Worm (Caenorhabditis elegans): ENCODE measurements around the gene oac-15.

Gene oac-15

DNA sequence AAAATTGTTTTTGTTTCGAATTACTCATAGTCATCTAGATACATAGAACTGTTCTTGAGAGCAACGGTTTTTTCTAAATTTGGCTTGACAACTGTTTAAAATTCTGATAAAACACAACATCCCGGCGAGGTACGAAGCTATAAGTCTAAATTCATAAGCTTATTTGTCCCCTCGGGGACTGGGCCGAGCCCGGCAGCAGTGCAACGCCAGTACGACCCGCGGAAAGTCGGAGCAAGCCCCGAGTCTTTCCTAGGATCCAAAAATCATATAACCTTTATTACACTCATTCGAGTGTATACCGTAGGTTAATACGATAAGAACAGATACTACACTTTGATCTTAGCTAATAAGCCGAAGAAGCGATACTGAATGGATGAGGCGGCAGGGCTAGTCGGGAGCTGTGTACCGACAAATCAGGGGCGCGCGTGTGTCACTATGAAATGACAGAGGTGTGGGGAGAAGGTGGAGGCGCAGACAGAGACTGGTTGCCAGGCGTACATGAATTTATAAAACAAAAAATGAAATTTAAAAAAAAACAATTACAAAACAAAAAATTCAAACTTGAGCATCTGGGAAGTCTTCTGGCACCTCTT is 15.9 kb upstream of the oac-15 start:
- TF ChIP-seq M03D4.4 (tag; optimal IDR thresholded peaks at IDR 0.05) (no peak), ham-2 (GFP tag; optimal IDR thresholded peaks at IDR 0.05) (no peak), ces-1 (GFP tag; optimal IDR thresholded peaks at IDR 0.05) (no peak), lin-32 (GFP tag; optimal IDR thresholded peaks at IDR 0.05) (no peak), nhr-28 (tag; optimal IDR thresholded peaks at IDR 0.05) (no peak), snpc-4 (tag; optimal IDR thresholded peaks at IDR 0.05) (no peak), hlh-1 (tag; optimal IDR thresholded peaks at IDR 0.05) (no peak), mls-2 (tag; optimal IDR thresholded peaks at IDR 0.05) (no peak), mab-5 (tag; optimal IDR thresholded peaks at IDR 0.05) (no peak), tbx-8 (GFP tag; optimal IDR thresholded peaks at IDR 0.05) (no peak), nhr-2 (tag; optimal IDR thresholded peaks at IDR 0.05) (no peak), unc-39 (tag; optimal IDR thresholded peaks at IDR 0.05) (no peak)

DNA sequence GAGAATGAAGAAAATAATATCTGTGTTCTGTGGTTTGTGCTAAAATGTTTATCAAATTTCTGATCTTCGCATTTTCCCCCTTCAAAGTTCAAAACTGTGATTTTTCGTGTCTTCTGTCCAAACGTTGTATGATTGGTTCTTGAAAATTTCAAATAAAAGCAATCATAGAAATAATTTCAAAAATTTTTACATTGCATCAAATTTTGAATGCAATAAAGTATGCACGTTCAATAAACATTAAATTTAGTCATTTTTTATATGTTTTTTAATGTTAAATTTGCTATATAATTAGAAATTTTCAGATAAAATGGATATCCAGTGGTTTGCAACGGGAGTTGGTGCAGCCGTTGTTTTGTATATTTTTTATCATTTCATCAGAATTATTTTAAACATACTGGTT is 14.3 kb upstream of the oac-15 start, which contains the start of gene stdh-2:
Gene stdh-2, plus strand, starts transcription at position 301 of the 400 bp plus-strand sequence.
- TF ChIP-seq sptf-1 (tag; optimal IDR thresholded peaks at IDR 0.05) (no peak), zip-8 (tag; optimal IDR thresholded peaks at IDR 0.05) (no peak), mep-1 (tag; optimal IDR thresholded peaks at IDR 0.05) (no peak), nhr-28 (tag; optimal IDR thresholded peaks at IDR 0.05) (no peak), nhr-237 (tag; optimal IDR thresholded peaks at IDR 0.05) (no peak), M03D4.4 (tag; optimal IDR thresholded peaks at IDR 0.05) (no peak), ceh-39 (tag; optimal IDR thresholded peaks at IDR 0.05) (no peak), blmp-1 (tag; optimal IDR thresholded peaks at IDR 0.05) (no peak), ces-1 (GFP tag; optimal IDR thresholded peaks at IDR 0.05) (no peak), nhr-76 (tag; optimal IDR thresholded peaks at IDR 0.05) (no peak), unc-62 (GFP tag; optimal IDR thresholded peaks at IDR 0.05) (no peak), elt-1 (tag; optimal IDR thresholded peaks at IDR 0.05; ENCODE audit: borderline replicate concordance, insufficient read depth) (no peak), mls-2 (tag; optimal IDR thresholded peaks at IDR 0.05) (no peak), drap-1 (GFP tag; optimal IDR thresholded peaks at IDR 0.05) (no peak), unc-39 (tag; optimal IDR thresholded peaks at IDR 0.05) (no peak), sem-2 (GFP tag; optimal IDR thresholded peaks at IDR 0.05) (no peak)

DNA sequence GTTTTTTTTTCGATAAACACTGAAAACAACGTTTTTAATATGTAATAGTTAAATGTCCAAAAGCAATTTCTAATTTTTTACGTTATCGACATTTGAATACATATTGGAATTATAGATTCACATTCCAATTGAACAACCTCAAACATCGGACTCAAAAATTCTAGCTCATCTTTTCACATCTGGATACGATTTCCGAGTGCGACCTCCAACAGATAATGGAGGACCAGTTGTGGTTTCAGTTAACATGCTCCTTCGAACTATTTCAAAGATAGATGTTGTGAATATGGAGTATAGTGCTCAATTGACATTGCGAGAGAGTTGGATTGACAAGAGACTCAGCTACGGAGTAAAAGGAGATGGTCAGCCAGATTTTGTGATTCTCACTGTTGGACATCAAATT is 10.3 kb upstream of the oac-15 start:
- TF ChIP-seq nhr-28 (tag; optimal IDR thresholded peaks at IDR 0.05): no peak
- no peak for TF ChIP-seq cnd-1 (tag; optimal IDR thresholded peaks at IDR 0.05)
- TF ChIP-seq mab-5 (tag; optimal IDR thresholded peaks at IDR 0.05): no peak
- no peak for TF ChIP-seq flh-1 (GFP tag; optimal IDR thresholded peaks at IDR 0.05)
- TF ChIP-seq lin-13 (tag; optimal IDR thresholded peaks at IDR 0.05): no peak
- no peak for TF ChIP-seq lsy-2 (tag; optimal IDR thresholded peaks at IDR 0.05)
- TF ChIP-seq nhr-237 (tag; optimal IDR thresholded peaks at IDR 0.05): no peak
- TF ChIP-seq bed-3 (GFP tag; optimal IDR thresholded peaks at IDR 0.05): no peak
- no peak for TF ChIP-seq zip-8 (tag; optimal IDR thresholded peaks at IDR 0.05)
- TF ChIP-seq hlh-1 (tag; optimal IDR thresholded peaks at IDR 0.05): no peak
- TF ChIP-seq nhr-76 (tag; optimal IDR thresholded peaks at IDR 0.05): no peak
- no peak for TF ChIP-seq mep-1 (tag; optimal IDR thresholded peaks at IDR 0.05)
- TF ChIP-seq elt-1 (tag; optimal IDR thresholded peaks at IDR 0.05; ENCODE audit: borderline replicate concordance, insufficient read depth): no peak
- no peak for TF ChIP-seq lin-32 (GFP tag; optimal IDR thresholded peaks at IDR 0.05)
- TF ChIP-seq unc-62 (GFP tag; optimal IDR thresholded peaks at IDR 0.05): no peak
- no peak for TF ChIP-seq tbx-8 (GFP tag; optimal IDR thresholded peaks at IDR 0.05)

DNA sequence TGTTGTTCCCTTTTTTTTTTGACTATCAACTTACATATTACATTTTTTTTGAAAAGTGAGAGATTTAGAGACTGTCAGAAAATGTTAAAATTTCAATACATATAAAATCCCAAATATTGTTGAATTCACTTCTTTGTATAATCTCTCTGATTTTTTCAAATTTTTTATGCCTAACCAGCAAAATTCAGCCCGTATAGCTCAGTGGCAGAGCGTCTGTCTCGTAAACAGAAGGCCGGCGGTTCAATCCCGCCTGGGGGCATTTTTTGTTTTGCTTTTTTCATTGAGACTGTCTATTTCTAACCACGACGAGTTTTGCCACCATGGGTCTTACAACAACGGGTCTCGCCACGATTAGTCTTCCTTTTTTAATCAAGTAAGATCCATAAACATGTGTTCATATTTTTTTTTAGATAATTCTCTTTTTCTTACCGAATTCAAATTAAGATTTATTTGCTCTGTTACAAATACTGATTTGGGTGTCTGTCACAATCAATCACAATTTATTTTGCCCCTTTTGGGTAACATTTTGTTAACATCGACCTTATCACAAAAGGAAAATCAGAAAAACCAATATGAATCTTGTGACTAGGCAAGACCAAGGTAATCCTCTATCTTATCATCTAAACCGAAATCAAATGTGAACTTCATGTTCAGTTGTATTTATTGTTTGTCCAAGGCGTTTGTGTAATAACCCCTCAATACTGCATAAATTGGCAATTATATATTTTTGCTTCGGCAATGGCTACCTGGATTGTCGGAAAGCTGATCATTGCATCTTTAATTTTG is 9.4 kb upstream of the oac-15 start, which contains the start of gene glc-1:
Gene glc-1, plus strand, starts transcription at position 663 of the 786 bp plus-strand sequence.
- TF ChIP-seq sem-2 (GFP tag; optimal IDR thresholded peaks at IDR 0.05): no peak

DNA sequence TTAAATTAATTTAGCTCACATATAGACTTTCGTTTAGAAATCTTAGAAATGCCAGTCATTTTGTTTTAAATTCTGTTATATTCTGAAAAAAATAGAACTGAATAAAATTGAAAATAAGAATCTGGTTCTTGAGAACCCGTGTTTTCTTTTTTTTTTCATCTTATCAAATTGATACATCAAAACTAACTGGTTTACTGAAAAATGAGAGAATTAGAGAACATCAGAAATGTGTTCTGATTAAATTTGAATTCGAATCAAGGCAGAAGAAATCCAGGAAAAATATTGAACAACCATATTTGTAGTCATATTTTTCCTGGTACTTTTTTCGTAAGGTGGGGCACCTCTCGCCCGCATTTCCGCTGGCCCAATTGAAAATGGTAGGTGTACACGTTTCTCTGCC is 8.8 kb upstream of the oac-15 start, which contains the start of gene F11A5.15:
Gene F11A5.15, minus strand, starts transcription at position 101 of the 400 bp plus-strand sequence.
- no peak for TF ChIP-seq mls-2 (tag; optimal IDR thresholded peaks at IDR 0.05)
- no peak for TF ChIP-seq blmp-1 (tag; optimal IDR thresholded peaks at IDR 0.05)
- TF ChIP-seq nhr-12 (tag; optimal IDR thresholded peaks at IDR 0.05): no peak
- TF ChIP-seq lin-32 (GFP tag; optimal IDR thresholded peaks at IDR 0.05): no peak
- TF ChIP-seq mep-1 (tag; optimal IDR thresholded peaks at IDR 0.05): no peak
- no peak for TF ChIP-seq nhr-2 (tag; optimal IDR thresholded peaks at IDR 0.05)
- no peak for TF ChIP-seq bed-3 (GFP tag; optimal IDR thresholded peaks at IDR 0.05)
- TF ChIP-seq sem-2 (GFP tag; optimal IDR thresholded peaks at IDR 0.05): no peak
- TF ChIP-seq unc-62 (GFP tag; optimal IDR thresholded peaks at IDR 0.05): no peak
- no peak for TF ChIP-seq unc-39 (tag; optimal IDR thresholded peaks at IDR 0.05)
- no peak for TF ChIP-seq cnd-1 (tag; optimal IDR thresholded peaks at IDR 0.05)
- no peak for TF ChIP-seq ham-2 (GFP tag; optimal IDR thresholded peaks at IDR 0.05)
- no peak for TF ChIP-seq elt-3 (tag; optimal IDR thresholded peaks at IDR 0.05)
- TF ChIP-seq M03D4.4 (tag; optimal IDR thresholded peaks at IDR 0.05): no peak
- no peak for TF ChIP-seq ceh-43 (GFP tag; optimal IDR thresholded peaks at IDR 0.05)
- no peak for TF ChIP-seq snpc-4 (tag; optimal IDR thresholded peaks at IDR 0.05)
- TF ChIP-seq ceh-39 (tag; optimal IDR thresholded peaks at IDR 0.05): no peak
- no peak for TF ChIP-seq hlh-1 (tag; optimal IDR thresholded peaks at IDR 0.05)
- TF ChIP-seq ces-1 (GFP tag; optimal IDR thresholded peaks at IDR 0.05): no peak

All from whole organism, mixed stage, embryonic.